Fruit fly (Drosophila melanogaster) whole organism, embryonic: ENCODE data around the gene Bet5.

Source experiments
- ATbp ChIP-seq: fragments of 200-800 bp; sonication (Bioruptor generic); optimal IDR thresholded peaks from 2 replicates; lab custom pipeline; 2017; ENCODE audit warnings: missing biosample characterization, mild to moderate bottlenecking, missing genetic modification characterization, missing genetic modification reagents
- Antp ChIP-seq: fragments of 200-800 bp; sonication (Bioruptor generic); optimal IDR thresholded peaks from 3 replicates; lab custom pipeline; 2016; ENCODE audit warnings: missing biosample characterization, missing genetic modification characterization
- Bteb2 ChIP-seq: fragments of 200-800 bp; sonication (Bioruptor generic); optimal IDR thresholded peaks from 2 replicates; lab custom pipeline; 2016; ENCODE audit warnings: missing biosample characterization, missing genetic modification characterization
- CG11696 ChIP-seq: fragments of 200-800 bp; sonication (Bioruptor generic); IDR thresholded peaks from 2 replicates; pipeline ENCODE4 v1.3.6; 2022; ENCODE audit warnings: missing biosample characterization, missing genetic modification characterization
- CG12219 ChIP-seq: fragments of 200-800 bp; sonication (Bioruptor generic); optimal IDR thresholded peaks from 3 replicates; lab custom pipeline; 2018; ENCODE audit warnings: missing biosample characterization, mild to moderate bottlenecking, missing genetic modification characterization
- CG12769 ChIP-seq: fragments of 200-800 bp; sonication (Bioruptor generic); optimal IDR thresholded peaks from 2 replicates; lab custom pipeline; 2019; ENCODE audit warnings: missing biosample characterization, mild to moderate bottlenecking, missing genetic modification characterization, moderate library complexity
- CG13296 ChIP-seq: fragments of 200-800 bp; sonication (Bioruptor generic); optimal IDR thresholded peaks from 3 replicates; lab custom pipeline; 2018; ENCODE audit warnings: missing biosample characterization, mild to moderate bottlenecking, missing genetic modification characterization
- CG15696 ChIP-seq: fragments of 200-800 bp; sonication (Bioruptor generic); optimal IDR thresholded peaks from 2 replicates; lab custom pipeline; 2019; ENCODE audit warnings: missing biosample characterization, mild to moderate bottlenecking, missing genetic modification characterization, moderate library complexity
- CG16815 ChIP-seq: fragments of 200-800 bp; sonication (Bioruptor generic); optimal IDR thresholded peaks from 3 replicates; lab custom pipeline; 2017; ENCODE audit warnings: missing biosample characterization, mild to moderate bottlenecking, missing genetic modification characterization
- CG17829 ChIP-seq: fragments of 200-800 bp; optimal IDR thresholded peaks from 2 replicates; lab custom pipeline; 2019; ENCODE audit warnings: missing biosample characterization, mild to moderate bottlenecking, missing genetic modification characterization, moderate library complexity
- CG2120 ChIP-seq: fragments of 200-800 bp; sonication (Bioruptor generic); optimal IDR thresholded peaks from 3 replicates; lab custom pipeline; 2016; ENCODE audit warnings: missing biosample characterization, missing genetic modification characterization
- CG30020 ChIP-seq: fragments of 200-800 bp; optimal IDR thresholded peaks from 2 replicates; lab custom pipeline; 2019; ENCODE audit warnings: missing biosample characterization, mild to moderate bottlenecking, missing genetic modification characterization, moderate library complexity
- CG3281 ChIP-seq: fragments of 200-800 bp; sonication (Bioruptor generic); optimal IDR thresholded peaks from 3 replicates; lab custom pipeline; 2017; ENCODE audit warnings: missing biosample characterization, mild to moderate bottlenecking, missing genetic modification characterization
- CG43689 ChIP-seq: fragments of 200-800 bp; sonication (Bioruptor generic); IDR thresholded peaks from 2 replicates; pipeline ENCODE4 v1.3.6; 2022; ENCODE audit warnings: missing biosample characterization, missing genetic modification characterization
- CG4424 ChIP-seq: fragments of 200-800 bp; sonication (Bioruptor generic); optimal IDR thresholded peaks from 3 replicates; lab custom pipeline; 2016; ENCODE audit warnings: missing biosample characterization, missing genetic modification characterization
- CG8924 ChIP-seq: fragments of 200-800 bp; optimal IDR thresholded peaks from 3 replicates; lab custom pipeline; 2019; ENCODE audit warnings: missing biosample characterization, mild to moderate bottlenecking, missing genetic modification characterization, moderate library complexity
- D19A ChIP-seq: fragments of 200-800 bp; optimal IDR thresholded peaks from 3 replicates; lab custom pipeline; 2019; ENCODE audit warnings: missing biosample characterization, mild to moderate bottlenecking, missing genetic modification characterization, moderate library complexity
- HLHmδ ChIP-seq: fragments of 200-800 bp; sonication (Bioruptor generic); optimal IDR thresholded peaks from 2 replicates; lab custom pipeline; 2018; ENCODE audit warnings: missing biosample characterization, mild to moderate bottlenecking, missing genetic modification characterization, moderate library complexity
- Hey ChIP-seq: fragments of 200-800 bp; sonication (Bioruptor generic); optimal IDR thresholded peaks from 3 replicates; lab custom pipeline; 2018; ENCODE audit warnings: missing biosample characterization, mild to moderate bottlenecking, missing genetic modification characterization
- Hmr ChIP-seq: fragments of 200-800 bp; sonication (Bioruptor generic); optimal IDR thresholded peaks from 3 replicates; lab custom pipeline; 2017; ENCODE audit warnings: mild to moderate bottlenecking, missing biosample characterization, missing genetic modification reagents, missing genetic modification characterization
- Hr51 ChIP-seq, 2 experiments: fragments of 200-800 bp; sonication (Bioruptor generic); optimal IDR thresholded peaks; 2 replicates in 1 of 2; 3 replicates in 1 of 2; lab custom pipeline; 2016 to 2018; ENCODE audit warnings: missing biosample characterization in 2 of 2, missing genetic modification characterization in 2 of 2, mild to moderate bottlenecking in 1 of 2, moderate library complexity in 1 of 2
- Myb ChIP-seq: fragments of 200-800 bp; sonication (Bioruptor generic); optimal IDR thresholded peaks from 2 replicates; lab custom pipeline; 2016; ENCODE audit warnings: missing biosample characterization, missing genetic modification characterization
- Nf-YC ChIP-seq: fragments of 200-800 bp; optimal IDR thresholded peaks from 3 replicates; lab custom pipeline; 2019; ENCODE audit warnings: missing biosample characterization, mild to moderate bottlenecking, missing genetic modification characterization, moderate library complexity
- Sox102F ChIP-seq: fragments of 200-800 bp; sonication (Bioruptor generic); optimal IDR thresholded peaks from 2 replicates; lab custom pipeline; 2018; ENCODE audit warnings: missing biosample characterization, mild to moderate bottlenecking, missing genetic modification characterization, moderate library complexity
- al ChIP-seq: fragments of 200-800 bp; sonication (Bioruptor generic); IDR thresholded peaks from 2 replicates; pipeline ENCODE4 v1.3.6; 2022; ENCODE audit warnings: missing biosample characterization, missing genetic modification characterization
- amos ChIP-seq: fragments of 200-800 bp; sonication (Bioruptor generic); IDR thresholded peaks from 2 replicates; pipeline ENCODE4 v1.3.6; 2022; ENCODE audit warnings: missing biosample characterization, missing genetic modification characterization; ENCODE audit not compliant: partially characterized antibody
- cas ChIP-seq: fragments of 200-800 bp; sonication (Bioruptor generic); IDR thresholded peaks from 2 replicates; pipeline ENCODE4 v1.3.6; 2022; ENCODE audit warnings: missing biosample characterization, missing genetic modification characterization
- cwo ChIP-seq: fragments of 200-800 bp; sonication (Bioruptor generic); optimal IDR thresholded peaks from 3 replicates; lab custom pipeline; 2017; ENCODE audit warnings: missing biosample characterization, missing genetic modification characterization, mild to moderate bottlenecking, moderate library complexity, missing genetic modification reagents
- da ChIP-seq: fragments of 200-800 bp; sonication (Bioruptor generic); optimal IDR thresholded peaks from 2 replicates; lab custom pipeline; 2016; ENCODE audit warnings: missing biosample characterization, missing genetic modification characterization
- dmrt11E ChIP-seq: fragments of 200-800 bp; sonication (Bioruptor generic); optimal IDR thresholded peaks from 3 replicates; lab custom pipeline; 2018; ENCODE audit warnings: missing biosample characterization, mild to moderate bottlenecking, missing genetic modification characterization, moderate library complexity
- dysf ChIP-seq: fragments of 200-800 bp; sonication (Bioruptor generic); IDR thresholded peaks from 3 replicates; pipeline ENCODE4 v1.3.6; 2022; ENCODE audit warnings: missing biosample characterization, missing genetic modification characterization
- emc ChIP-seq: fragments of 200-800 bp; sonication (Bioruptor generic); optimal IDR thresholded peaks from 2 replicates; lab custom pipeline; 2016; ENCODE audit warnings: missing biosample characterization, missing genetic modification characterization
- esg ChIP-seq: fragments of 200-800 bp; sonication (Bioruptor generic); conservative IDR thresholded peaks from 2 replicates; pipeline ENCODE4 v1.3.6; 2022; ENCODE audit warnings: missing biosample characterization, missing genetic modification characterization
- fd3F ChIP-seq: fragments of 200-800 bp; sonication (Bioruptor generic); optimal IDR thresholded peaks from 2 replicates; lab custom pipeline; 2018; ENCODE audit warnings: missing biosample characterization, mild to moderate bottlenecking, missing genetic modification characterization, moderate library complexity
- gcm2 ChIP-seq: fragments of 200-800 bp; sonication (Bioruptor generic); optimal IDR thresholded peaks from 2 replicates; lab custom pipeline; 2016; ENCODE audit warnings: missing biosample characterization, missing genetic modification characterization
- gem ChIP-seq: fragments of 200-800 bp; sonication (Bioruptor generic); optimal IDR thresholded peaks from 2 replicates; lab custom pipeline; 2019; ENCODE audit warnings: missing biosample characterization, mild to moderate bottlenecking, missing genetic modification characterization, moderate library complexity
- grn ChIP-seq: fragments of 200-800 bp; sonication (Bioruptor generic); optimal IDR thresholded peaks from 3 replicates; lab custom pipeline; 2017; ENCODE audit warnings: missing biosample characterization, missing genetic modification characterization
- ham ChIP-seq: fragments of 200-800 bp; sonication (Bioruptor generic); IDR thresholded peaks from 2 replicates; pipeline ENCODE4 v1.3.6; 2022; ENCODE audit warnings: missing biosample characterization, missing genetic modification characterization
- lab ChIP-seq: fragments of 200-800 bp; sonication (Bioruptor generic); optimal IDR thresholded peaks from 3 replicates; lab custom pipeline; 2017; ENCODE audit warnings: missing biosample characterization, missing genetic modification characterization, mild to moderate bottlenecking, moderate library complexity, missing genetic modification reagents
- mld ChIP-seq: fragments of 200-800 bp; sonication (Bioruptor generic); IDR thresholded peaks from 3 replicates; pipeline ENCODE4 v1.3.6; 2022; ENCODE audit warnings: missing biosample characterization, missing genetic modification characterization; ENCODE audit not compliant: partially characterized antibody
- oc ChIP-seq: fragments of 200-800 bp; sonication (Bioruptor generic); optimal IDR thresholded peaks from 2 replicates; lab custom pipeline; 2018; ENCODE audit warnings: missing biosample characterization, mild to moderate bottlenecking, missing genetic modification characterization, moderate library complexity
- ranshi ChIP-seq: fragments of 200-800 bp; sonication (Bioruptor generic); IDR thresholded peaks from 2 replicates; pipeline ENCODE4 v1.3.6; 2022; ENCODE audit warnings: missing biosample characterization, missing genetic modification characterization
- sd ChIP-seq: fragments of 200-800 bp; sonication (Bioruptor generic); optimal IDR thresholded peaks from 3 replicates; lab custom pipeline; 2018; ENCODE audit warnings: missing biosample characterization, mild to moderate bottlenecking, missing genetic modification characterization, moderate library complexity
- ssp ChIP-seq: fragments of 200-800 bp; sonication (Bioruptor generic); IDR thresholded peaks from 2 replicates; pipeline ENCODE4 v1.3.6; 2022; ENCODE audit warnings: missing biosample characterization, missing genetic modification characterization
- unpg ChIP-seq: fragments of 200-800 bp; sonication (Bioruptor generic); optimal IDR thresholded peaks from 3 replicates; lab custom pipeline; 2018; ENCODE audit warnings: missing biosample characterization, mild to moderate bottlenecking, missing genetic modification characterization, moderate library complexity
- vnd ChIP-seq: fragments of 200-800 bp; sonication (Bioruptor generic); IDR thresholded peaks from 3 replicates; pipeline ENCODE4 v1.3.6; 2022; ENCODE audit warnings: missing biosample characterization, missing genetic modification characterization; ENCODE audit not compliant: partially characterized antibody
- wdn ChIP-seq: fragments of 200-800 bp; sonication (Bioruptor generic); IDR thresholded peaks from 2 replicates; pipeline ENCODE4 v1.3.6; 2022; ENCODE audit warnings: missing biosample characterization, missing genetic modification characterization
- zen ChIP-seq: fragments of 200-800 bp; sonication (Bioruptor generic); optimal IDR thresholded peaks from 3 replicates; lab custom pipeline; 2018; ENCODE audit warnings: missing biosample characterization, mild to moderate bottlenecking, missing genetic modification characterization, moderate library complexity
- zfh1 ChIP-seq: fragments of 200-800 bp; sonication (Bioruptor generic); IDR thresholded peaks from 3 replicates; pipeline ENCODE4 v1.3.6; 2022; ENCODE audit warnings: missing biosample characterization, missing genetic modification characterization

Gene Bet5

dm6 chr3R:30200091-30200698 lies 20.2 kb downstream of the Bet5 start (continued):
- TF ChIP-seq fd3F (no peak), vnd (GFP tag; lab: Robert Waterston, UW) (no peak), gcm2 (no peak), Antp (GFP tag; lab: Kevin White, UChicago) (peak; percentile 24), da (GFP tag; lab: Kevin White, UChicago) (peak; percentile 13), CG3281 (GFP tag; lab: Kevin White, UChicago) (peak; percentile 7), lab (GFP tag; lab: Kevin White, UChicago) (peak; percentile 57), ATbp (GFP tag; lab: Kevin White, UChicago) (peak; percentile 17), CG30020 (tag; lab: Kevin White, UChicago) (no peak), Hmr (GFP tag; lab: Kevin White, UChicago) (peak; percentile 54), ranshi (GFP tag; lab: Robert Waterston, UW) (0 out of 2 replicates have a peak, but pooled peaks have one; percentile 20), CG4424 (GFP tag; lab: Kevin White, UChicago) (peak; percentile 3), cwo (peak; percentile 82), mld (GFP tag; lab: Robert Waterston, UW) (no peak), esg (GFP tag; lab: Robert Waterston, UW) (no peak), Hey (tag; lab: Kevin White, UChicago) (peak; percentile 8), CG17829 (no peak), CG43689 (GFP tag; lab: Robert Waterston, UW) (no peak), CG12219 (GFP tag; lab: Kevin White, UChicago) (peak; percentile 1), grn (GFP tag; lab: Kevin White, UChicago) (peak; percentile 7), Nf-YC (no peak), zen (tag; lab: Kevin White, UChicago) (no peak), emc (GFP tag; lab: Kevin White, UChicago) (no peak), ssp (no peak), CG12769 (peak; percentile 96), unpg (GFP tag; lab: Kevin White, UChicago) (no peak), CG15696 (no peak), sd (peak; percentile 21), cas (GFP tag; lab: Robert Waterston, UW) (no peak), CG11696 (GFP tag; lab: Robert Waterston, UW) (no peak), ham (GFP tag; lab: Robert Waterston, UW) (0 out of 2 replicates have a peak, but pooled peaks have one; percentile 5), Sox102F (peak; percentile 37), CG8924 (peak; percentile 5), CG2120 (GFP tag; lab: Kevin White, UChicago) (peak; percentile 55), al (GFP tag; lab: Robert Waterston, UW) (peak; percentile 55; the same call in 1 of the 2 replicates), Bteb2 (GFP tag; lab: Kevin White, UChicago) (peak; percentile 21), D19A (tag; lab: Kevin White, UChicago) (peak; percentile 0), wdn (GFP tag; lab: Robert Waterston, UW) (0 out of 2 replicates have a peak, but pooled peaks have one; percentile 26), dysf (GFP tag; lab: Robert Waterston, UW) (peak; percentile 64), Hr51 (GFP tag; optimal IDR thresholded peaks at IDR 0.05; lab: Kevin White, UChicago) (peak in 1 of 2 experiments; percentile 42), Myb (GFP tag; lab: Kevin White, UChicago) (peak; percentile 28), CG13296 (GFP tag; lab: Kevin White, UChicago) (peak; percentile 52), zfh1 (GFP tag; lab: Robert Waterston, UW) (peak; percentile 26; the same call in 1 of the 3 replicates), amos (no peak; the same call in 1 of the 2 replicates), gem (tag; lab: Kevin White, UChicago) (peak; percentile 34), oc (tag; lab: Kevin White, UChicago) (no peak), CG16815 (GFP tag; lab: Kevin White, UChicago) (no peak), HLHmδ (GFP tag; lab: Kevin White, UChicago) (no peak), dmrt11E (tag; lab: Kevin White, UChicago) (no peak)
